Worm (Caenorhabditis elegans): ENCODE data around the gene F14H8.4.
"Not testable (repeated sequence)": the region's sequence is repeated elsewhere in the genome, so short reads cannot be mapped to it uniquely, and the experiment has no call there.

The F14H8.4 gene

DNA sequence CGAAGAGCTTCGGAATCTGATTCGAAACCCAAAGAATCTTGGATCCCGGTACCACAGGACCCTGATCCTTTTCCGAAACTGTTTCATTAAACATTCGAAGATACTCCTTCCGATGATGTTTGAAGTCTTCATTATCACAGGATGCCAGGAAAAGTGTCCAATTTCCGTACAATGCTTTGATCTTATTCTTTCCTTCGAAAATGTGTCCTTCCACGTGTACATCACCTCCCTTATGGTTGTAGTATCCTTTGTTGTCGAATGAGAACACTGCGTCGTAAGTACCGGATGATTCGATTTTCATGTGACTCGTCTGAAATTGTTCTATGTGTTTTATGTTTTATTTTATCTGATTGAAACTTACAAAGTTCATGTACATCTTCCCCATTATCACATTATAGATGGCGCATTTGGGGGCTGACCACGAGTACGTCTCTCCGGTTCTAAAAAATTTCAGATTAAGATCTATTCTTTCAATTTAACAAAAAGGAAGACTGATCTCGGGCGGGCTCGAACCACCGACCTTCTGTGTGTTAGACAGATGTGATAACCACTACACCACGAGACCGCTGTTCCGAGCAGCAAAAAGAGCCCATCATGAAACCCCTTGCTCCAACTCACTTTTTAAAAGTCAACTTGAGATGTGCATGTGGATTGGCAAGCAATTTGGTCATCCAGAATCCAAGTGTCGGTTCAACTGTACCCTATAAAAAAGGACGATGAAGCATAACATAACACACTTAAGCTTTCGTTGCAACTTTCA, 10.9 kb upstream of the F14H8.4 start:
- TF ChIP-seq unc-62 (GFP tag; optimal IDR thresholded peaks at IDR 0.05): no peak

DNA sequence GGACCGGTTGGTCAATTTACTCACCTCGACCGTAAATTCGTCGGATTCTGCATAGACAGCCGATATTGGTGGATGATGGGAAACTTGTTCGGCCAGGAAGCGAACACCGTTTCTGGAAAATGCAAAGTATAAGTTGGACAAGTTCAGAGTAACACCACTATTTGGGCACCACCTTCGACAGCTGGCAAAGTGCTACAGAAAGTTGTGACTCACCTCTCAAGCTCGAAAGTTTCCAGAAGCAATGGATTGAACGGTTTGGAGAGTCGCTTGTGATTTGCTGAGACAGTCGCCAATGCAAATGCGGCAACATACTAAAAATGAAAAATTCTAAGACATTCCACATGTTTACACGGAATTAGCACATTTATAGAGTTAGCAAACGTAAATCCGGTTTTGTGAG, 10.3 kb upstream of the F14H8.4 start:
- TF ChIP-seq unc-62 (GFP tag; optimal IDR thresholded peaks at IDR 0.05): no peak

ce11 chrV:15014164-15014563, 9.5 kb upstream of the F14H8.4 start, which contains the start of gene obr-2:
Gene obr-2 (minus strand): TSS chrV:15014264.
- TF ChIP-seq unc-62 (GFP tag; optimal IDR thresholded peaks at IDR 0.05): no peak

- TF ChIP-seq unc-62 (GFP tag; optimal IDR thresholded peaks at IDR 0.05): no peak
Measured at ce11 chrV:15015799-15016198, 7.8 kb upstream of the F14H8.4 start.

DNA sequence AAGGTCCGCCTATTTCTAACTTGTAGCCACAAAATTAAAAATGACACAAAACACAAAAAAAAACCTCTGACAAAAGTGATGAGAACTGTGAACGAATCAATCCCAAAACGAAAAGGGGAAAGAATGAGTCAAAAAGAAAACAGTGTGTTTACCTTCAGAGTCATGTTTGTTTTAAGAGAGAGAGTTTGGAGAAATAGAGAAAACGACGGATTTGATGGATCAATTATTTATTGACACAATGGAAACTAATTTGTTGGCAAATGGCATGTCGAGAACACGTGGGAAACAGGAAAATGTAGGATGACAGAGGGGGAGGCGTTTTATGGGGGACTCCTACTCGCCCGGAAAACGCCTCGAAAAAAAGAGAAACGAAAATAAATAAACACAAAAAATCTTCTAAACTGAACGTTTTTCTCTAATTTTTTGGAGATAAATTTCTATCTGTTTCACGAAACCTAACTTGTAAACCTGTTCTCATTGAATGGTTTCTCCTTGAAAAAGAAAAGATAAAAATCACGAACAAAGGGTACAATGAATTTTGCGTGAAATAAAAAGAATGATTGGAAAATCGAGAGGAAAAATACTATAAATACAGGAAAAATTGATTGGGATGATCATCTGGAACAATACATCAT, 6.7 kb upstream of the F14H8.4 start:
- no peak for TF ChIP-seq unc-62 (GFP tag; optimal IDR thresholded peaks at IDR 0.05)

DNA sequence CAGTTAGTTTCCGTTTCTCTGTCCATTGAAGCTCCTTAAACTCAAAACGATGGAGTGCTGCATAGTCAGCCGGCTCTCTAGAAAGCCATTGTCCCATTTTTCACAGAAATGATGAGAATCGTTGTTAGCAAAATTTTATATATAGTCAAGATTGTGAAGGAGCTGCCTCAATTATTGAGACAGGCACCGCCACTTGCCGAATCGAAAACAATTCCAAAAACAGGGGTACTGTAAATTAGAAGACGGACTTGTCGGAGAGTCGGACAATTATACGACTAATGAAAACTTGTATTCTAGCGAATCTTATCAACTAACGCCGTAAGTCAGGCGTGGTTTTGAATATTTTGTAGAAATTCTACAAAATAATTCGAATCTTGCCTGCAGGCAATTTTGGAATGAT, 3.4 kb upstream of the F14H8.4 start, which contains the start of gene F14H8.2:
Gene F14H8.2 (minus strand): TSS at position 101 of the 400 bp plus-strand sequence.
- no peak for TF ChIP-seq unc-62 (GFP tag; optimal IDR thresholded peaks at IDR 0.05)

- no peak for TF ChIP-seq unc-62 (GFP tag; optimal IDR thresholded peaks at IDR 0.05)
Measured at ce11 chrV:15020732-15021131, 2.9 kb upstream of the F14H8.4 start, which contains the start of gene F14H8.5. Gene F14H8.5 (plus strand): TSS chrV:15021032.

ce11 chrV:15028896-15029519, 5.4 kb downstream of the F14H8.4 start, which contains the start of gene F14H8.8:
Gene F14H8.8 (plus strand): TSS chrV:15029469.
- TF ChIP-seq unc-62 (GFP tag; optimal IDR thresholded peaks at IDR 0.05): no peak

DNA sequence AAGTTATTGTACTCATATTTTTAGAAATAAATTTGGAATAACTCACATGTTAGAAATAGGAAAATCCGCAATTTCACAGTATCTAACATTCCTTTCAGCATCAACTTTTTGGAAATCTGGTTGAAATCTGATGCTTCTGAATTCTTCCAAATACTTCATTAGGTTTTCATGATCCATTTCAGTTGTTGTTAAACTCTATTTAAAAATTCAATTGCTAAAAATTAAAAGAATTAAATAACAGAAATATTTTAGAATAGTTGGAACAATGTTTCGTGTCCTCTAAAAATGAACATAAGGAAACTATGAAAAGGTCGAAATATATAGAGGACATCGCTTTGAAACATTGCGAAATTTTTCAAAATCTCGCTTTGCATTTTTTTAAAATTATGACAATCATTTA, 7.7 kb downstream of the F14H8.4 start, which contains the start of gene cng-1:
Gene cng-1 (minus strand): TSS at position 101 of the 400 bp plus-strand sequence.
- not testable (repeated sequence) for TF ChIP-seq unc-62 (GFP tag; optimal IDR thresholded peaks at IDR 0.05)

DNA sequence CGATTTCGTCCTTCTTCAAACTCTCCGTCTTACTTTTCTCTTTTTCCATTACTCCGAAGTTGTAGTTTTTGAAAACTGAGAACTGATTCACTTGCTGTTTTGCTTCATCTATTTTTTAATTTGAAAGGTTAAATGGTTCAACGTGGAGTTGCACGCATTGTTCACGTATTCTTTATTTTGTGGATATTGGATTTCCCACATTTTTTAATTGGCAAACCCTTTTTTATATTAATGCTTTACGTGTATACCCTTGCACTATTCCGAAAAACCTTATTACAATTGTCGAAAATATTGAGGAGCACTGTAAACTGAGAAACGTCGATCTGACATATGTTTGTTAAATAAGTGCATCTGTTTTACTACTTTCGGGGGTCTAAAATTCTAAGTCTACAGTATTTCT, 13.1 kb downstream of the F14H8.4 start, which contains the start of gene melo-3:
Gene melo-3 (minus strand): TSS at position 101 of the 400 bp plus-strand sequence.
- not testable (repeated sequence) for TF ChIP-seq unc-62 (GFP tag; optimal IDR thresholded peaks at IDR 0.05)

ce11 chrV:15048107-15048506, 24.5 kb downstream of the F14H8.4 start, which contains the start of gene sdc-3:
Gene sdc-3 (minus strand): TSS chrV:15048207.
- TF ChIP-seq unc-62 (GFP tag; optimal IDR thresholded peaks at IDR 0.05): no peak

DNA sequence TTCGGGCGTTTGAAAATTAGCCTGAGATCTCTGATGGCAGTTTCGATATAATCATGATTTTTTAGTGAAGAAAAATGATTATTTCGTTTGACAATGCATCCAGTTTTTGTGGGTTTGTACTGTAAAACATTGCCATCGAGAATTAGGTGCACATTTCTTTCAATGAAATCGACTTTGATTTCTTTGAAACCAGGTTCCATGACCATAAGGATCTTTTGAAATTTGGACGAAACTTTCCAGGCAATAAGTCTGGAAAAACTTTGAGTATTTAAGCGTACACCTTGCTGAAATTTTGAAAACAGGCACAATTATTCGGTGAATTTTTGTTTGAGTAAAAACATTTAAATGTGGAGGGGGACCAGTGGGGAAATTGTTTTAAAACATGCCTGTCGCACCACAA, 28.1 kb downstream of the F14H8.4 start:
- TF ChIP-seq unc-62 (GFP tag; optimal IDR thresholded peaks at IDR 0.05): no peak

DNA sequence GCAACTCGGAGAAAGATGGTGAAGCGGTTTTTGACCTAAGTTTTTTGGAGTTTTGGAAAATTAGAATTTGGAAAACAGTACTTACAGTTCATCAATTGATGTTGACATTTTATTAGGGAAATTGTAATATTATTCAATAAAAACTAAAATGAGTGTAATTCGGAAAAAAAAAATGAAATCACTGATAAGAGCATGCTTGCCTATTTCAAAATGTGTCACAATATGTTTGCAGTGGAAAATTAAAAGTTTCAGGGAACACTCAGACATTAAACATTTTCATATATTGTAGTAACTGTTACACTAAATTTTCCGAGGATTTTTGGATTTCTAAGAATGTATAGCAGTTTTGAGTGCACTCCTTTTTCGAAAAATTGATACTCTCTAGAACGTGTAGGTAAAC, 28.7 kb downstream of the F14H8.4 start, which contains the start of the genes fbxa-82 and C25D7.5:
Gene fbxa-82 (minus strand): TSS at position 163 of the 400 bp plus-strand sequence.
Gene C25D7.5 (plus strand): TSS at position 283 of the 400 bp plus-strand sequence.
- TF ChIP-seq unc-62 (GFP tag; optimal IDR thresholded peaks at IDR 0.05): no peak

DNA sequence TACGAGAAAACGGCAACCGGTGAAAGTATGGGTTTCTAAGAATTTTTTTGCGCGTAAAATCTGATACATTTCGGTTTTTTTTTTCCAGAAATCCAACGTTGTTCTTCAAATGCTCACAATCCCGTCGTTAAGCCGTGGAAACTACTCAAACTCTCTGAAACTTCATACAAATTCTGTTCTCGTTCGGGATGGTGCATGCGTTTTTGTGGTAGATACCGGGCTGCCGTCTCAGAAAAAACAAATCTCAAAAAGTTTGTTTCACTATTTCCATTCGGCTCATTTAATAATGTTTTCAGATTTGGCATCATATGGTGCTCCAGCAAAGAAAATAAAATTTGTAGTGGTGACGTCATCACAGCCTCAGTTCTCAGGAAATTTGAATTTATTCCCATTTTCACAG, 31.1 kb downstream of the F14H8.4 start:
- no peak for TF ChIP-seq unc-62 (GFP tag; optimal IDR thresholded peaks at IDR 0.05)

- no peak for TF ChIP-seq unc-62 (GFP tag; optimal IDR thresholded peaks at IDR 0.05)
Measured at ce11 chrV:15055873-15056272, 32.2 kb downstream of the F14H8.4 start, which contains the start of gene C25D7.16. Gene C25D7.16 (plus strand): TSS chrV:15056173.

- no peak for TF ChIP-seq unc-62 (GFP tag; optimal IDR thresholded peaks at IDR 0.05)
Measured at ce11 chrV:15056346-15056839, 32.7 kb downstream of the F14H8.4 start.

All from whole organism, dauer.